Fruit fly (Drosophila melanogaster) whole organism, adult: Measurements from ENCODE around the gene CG9933.

Source experiments
- CG12768 ChIP-seq: fragments of 200-800 bp; sonication (Bioruptor generic); optimal IDR thresholded peaks from 2 replicates; lab custom pipeline; 2017; ENCODE audit warnings: missing biosample characterization, missing genetic modification characterization, mild to moderate bottlenecking, moderate library complexity, missing genetic modification reagents
- CG33017 ChIP-seq: fragments of 200-800 bp; sonication (Bioruptor generic); optimal IDR thresholded peaks from 2 replicates; lab custom pipeline; 2018; ENCODE audit warnings: missing biosample characterization, mild to moderate bottlenecking, missing genetic modification characterization, moderate library complexity
- CG5204 ChIP-seq: fragments of 200-800 bp; sonication (Bioruptor generic); optimal IDR thresholded peaks from 2 replicates; lab custom pipeline; 2016; ENCODE audit warnings: missing biosample characterization, missing genetic modification characterization
- CG7045 ChIP-seq: fragments of 200-800 bp; sonication (Bioruptor generic); optimal IDR thresholded peaks from 2 replicates; lab custom pipeline; 2017; ENCODE audit warnings: missing biosample characterization, mild to moderate bottlenecking, missing genetic modification characterization
- CG7101 ChIP-seq: fragments of 200-800 bp; sonication (Bioruptor generic); optimal IDR thresholded peaks from 2 replicates; lab custom pipeline; 2018; ENCODE audit warnings: missing biosample characterization, mild to moderate bottlenecking, missing genetic modification characterization, moderate library complexity
- Crg-1 ChIP-seq: fragments of 200-800 bp; sonication (Bioruptor generic); optimal IDR thresholded peaks from 2 replicates; lab custom pipeline; 2016; ENCODE audit warnings: missing biosample characterization, missing genetic modification characterization
- Hr96 ChIP-seq: fragments of 200-800 bp; sonication (Bioruptor generic); optimal IDR thresholded peaks from 2 replicates; lab custom pipeline; 2016; ENCODE audit warnings: missing biosample characterization, missing genetic modification characterization
- cnc ChIP-seq, 2 experiments: fragments of >200 bp; optimal IDR thresholded peaks; 2 replicates each; lab custom pipeline; 2017
- kay ChIP-seq: fragments of 200-800 bp; sonication (Bioruptor generic); peaks from one replicate; lab custom pipeline; 2016; ENCODE audit warnings: missing biosample characterization, missing genetic modification characterization, borderline replicate concordance
- ovo ChIP-seq: fragments of 200-800 bp; sonication (Bioruptor generic); optimal IDR thresholded peaks from 2 replicates; lab custom pipeline; 2016; ENCODE audit warnings: missing biosample characterization, missing genetic modification characterization
- tj ChIP-seq: fragments of 200-800 bp; sonication (Bioruptor generic); optimal IDR thresholded peaks from 3 replicates; lab custom pipeline; 2017; ENCODE audit warnings: missing biosample characterization, mild to moderate bottlenecking, missing genetic modification characterization, moderate library complexity
- toe ChIP-seq: fragments of 200-800 bp; sonication (Bioruptor generic); optimal IDR thresholded peaks from 2 replicates; lab custom pipeline; 2016; ENCODE audit warnings: missing biosample characterization, missing genetic modification characterization

- no peak for TF ChIP-seq Crg-1 (GFP tag; lab: Kevin White, UChicago)
- TF ChIP-seq tj, result no peak
- no peak for TF ChIP-seq Hr96
- no peak for TF ChIP-seq CG33017 (tag; lab: Kevin White, UChicago)
- TF ChIP-seq kay (GFP tag; lab: Kevin White, UChicago), result no peak
- no peak for TF ChIP-seq CG12768 (GFP tag; lab: Kevin White, UChicago)
- TF ChIP-seq CG7101 (tag; lab: Kevin White, UChicago), result no peak
- no peak for TF ChIP-seq CG5204 (GFP tag; lab: Kevin White, UChicago)
- TF ChIP-seq cnc (optimal IDR thresholded peaks at IDR 0.05; lab: Kevin White, UChicago), result no peak
- peak; percentile 23 for TF ChIP-seq ovo
- TF ChIP-seq CG7045 (GFP tag; lab: Kevin White, UChicago), result no peak
- TF ChIP-seq toe (GFP tag; lab: Kevin White, UChicago), result no peak
Observed at dm6 chr2L:13021020-13021781, at the start of gene CG9933.
